Worm (Caenorhabditis elegans) whole organism, mixed stage, embryonic: ENCODE results near the gene math-26.

Source experiments
- blmp-1 ChIP-seq: fragments of 150-350 bp; optimal IDR thresholded peaks from 2 replicates; lab custom pipeline; 2014; ENCODE audit warnings: missing biosample characterization, missing genetic modification characterization
- ces-1 ChIP-seq: fragments of 150-350 bp; optimal IDR thresholded peaks from 2 replicates; lab custom pipeline; 2014; ENCODE audit warnings: missing biosample characterization, missing genetic modification reagents, missing genetic modification characterization
- drap-1 ChIP-seq: fragments of 200-800 bp; sonication (Bioruptor generic); optimal IDR thresholded peaks from 3 replicates; lab custom pipeline; 2018; ENCODE audit warnings: mild to moderate bottlenecking, missing genetic modification characterization, missing compliant biosample characterization
- elt-1 ChIP-seq: sonication (generic microtip); optimal IDR thresholded peaks from 2 replicates; lab custom pipeline; 2017; ENCODE audit warnings: missing genetic modification characterization, mild to moderate bottlenecking, missing compliant biosample characterization, antibody characterized with exemption, moderate library complexity, borderline replicate concordance; ENCODE audit not compliant: insufficient read depth
- hlh-1 ChIP-seq: fragments of 150-350 bp; optimal IDR thresholded peaks from 2 replicates; lab custom pipeline; 2014; ENCODE audit warnings: missing biosample characterization, missing genetic modification reagents, missing genetic modification characterization
- lin-13 ChIP-seq: fragments of 150-350 bp; optimal IDR thresholded peaks from 2 replicates; lab custom pipeline; 2014; ENCODE audit warnings: missing biosample characterization, missing genetic modification characterization
- mls-2 ChIP-seq: sonication (generic microtip); optimal IDR thresholded peaks from 2 replicates; lab custom pipeline; 2016; ENCODE audit warnings: mild to moderate bottlenecking, missing genetic modification characterization, moderate library complexity, missing compliant biosample characterization
- nhr-237 ChIP-seq: fragments of 150-350 bp; optimal IDR thresholded peaks from 2 replicates; lab custom pipeline; 2014; ENCODE audit warnings: missing biosample characterization, missing genetic modification characterization
- nhr-28 ChIP-seq: fragments of 150-350 bp; optimal IDR thresholded peaks from 2 replicates; lab custom pipeline; 2014; ENCODE audit warnings: missing biosample characterization, missing genetic modification characterization
- pha-4 ChIP-seq: fragments of 150-350 bp; optimal IDR thresholded peaks from 2 replicates; lab custom pipeline; 2018; ENCODE audit warnings: missing biosample characterization, missing genetic modification reagents, missing genetic modification characterization
- snpc-4 ChIP-seq: fragments of 150-350 bp; optimal IDR thresholded peaks from 2 replicates; lab custom pipeline; 2014; ENCODE audit warnings: missing biosample characterization, missing genetic modification characterization
- unc-39 ChIP-seq: fragments of 150-350 bp; optimal IDR thresholded peaks from 2 replicates; lab custom pipeline; 2014; ENCODE audit warnings: missing biosample characterization, missing genetic modification characterization
- unc-62 ChIP-seq: fragments of 150-350 bp; optimal IDR thresholded peaks from 2 replicates; lab custom pipeline; 2014; ENCODE audit warnings: missing biosample characterization, missing genetic modification reagents, missing genetic modification characterization
- ztf-11 ChIP-seq: fragments of 150-350 bp; optimal IDR thresholded peaks from 2 replicates; lab custom pipeline; 2014; ENCODE audit warnings: missing biosample characterization, missing genetic modification characterization

DNA sequence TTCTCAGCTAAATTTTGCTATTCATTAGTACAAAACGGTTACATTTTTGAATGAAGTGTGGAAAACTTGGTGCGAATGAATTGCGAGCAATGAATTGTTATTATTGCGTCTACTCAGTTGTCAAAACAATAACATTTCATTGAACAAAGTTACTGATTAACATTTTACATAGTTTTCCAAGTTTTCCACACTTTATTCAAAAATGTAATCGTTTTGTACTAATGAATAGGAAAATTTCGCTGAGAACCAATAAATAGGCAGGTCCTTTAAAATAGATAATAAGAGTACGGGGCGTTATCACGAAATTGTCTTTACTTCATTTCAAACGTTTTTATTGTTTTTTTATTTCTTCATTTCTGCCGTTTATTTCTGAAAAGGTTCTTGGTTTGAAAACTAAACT is 11.0 kb downstream of the math-26 start, which contains the start of gene math-4:
- TF ChIP-seq nhr-237 (tag; lab: Kevin White, UChicago) (no peak), mls-2 (tag; lab: Kevin White, UChicago) (no peak), unc-39 (no peak), hlh-1 (tag; lab: Kevin White, UChicago) (no peak), ces-1 (GFP tag; lab: Kevin White, UChicago) (no peak), elt-1 (tag; lab: Kevin White, UChicago) (no peak), drap-1 (GFP tag; lab: Kevin White, UChicago) (no peak), pha-4 (tag; lab: Kevin White, UChicago) (no peak), lin-13 (tag; lab: Kevin White, UChicago) (no peak), snpc-4 (tag; lab: Kevin White, UChicago) (no peak), nhr-28 (no peak), blmp-1 (tag; lab: Kevin White, UChicago) (no peak), unc-62 (no peak), ztf-11 (no peak)
